Worm (Caenorhabditis elegans) whole organism, L2 larva: ENCODE data around the gene rpn-2.

ENCODE experiments used
- aly-2 ChIP-seq: fragments of 150-350 bp; optimal IDR thresholded peaks from 2 replicates; lab custom pipeline; 2014; ENCODE audit warnings: missing biosample characterization, missing genetic modification characterization
- ama-1 ChIP-seq: fragments of 150-350 bp; optimal IDR thresholded peaks from 2 replicates; lab custom pipeline; 2018; ENCODE audit warnings: inconsistent platforms
- lin-11 ChIP-seq: fragments of 150-350 bp; sonication (generic microtip); optimal IDR thresholded peaks from 2 replicates; lab custom pipeline; 2014; ENCODE audit warnings: missing biosample characterization, missing genetic modification characterization, inconsistent platforms, mixed read lengths
- mbf-1 ChIP-seq: sonication (generic microtip); optimal IDR thresholded peaks from 2 replicates; lab custom pipeline; 2017; ENCODE audit warnings: missing biosample characterization, missing genetic modification characterization
- nhr-11 ChIP-seq: fragments of 150-350 bp; optimal IDR thresholded peaks from 2 replicates; lab custom pipeline; 2014; ENCODE audit warnings: missing biosample characterization, missing genetic modification characterization
- nhr-237 ChIP-seq: fragments of 150-350 bp; optimal IDR thresholded peaks from 2 replicates; lab custom pipeline; 2014; ENCODE audit warnings: missing biosample characterization, missing genetic modification characterization
- nhr-6 ChIP-seq: fragments of 150-350 bp; optimal IDR thresholded peaks from 2 replicates; lab custom pipeline; 2014; ENCODE audit warnings: missing biosample characterization, missing genetic modification characterization
- nhr-77 ChIP-seq: fragments of 150-350 bp; optimal IDR thresholded peaks from 2 replicates; lab custom pipeline; 2014; ENCODE audit warnings: missing biosample characterization, missing genetic modification characterization
- zag-1 ChIP-seq: fragments of 150-350 bp; optimal IDR thresholded peaks from 2 replicates; lab custom pipeline; 2014; ENCODE audit warnings: missing biosample characterization, missing genetic modification characterization
- ztf-11 ChIP-seq: sonication (generic microtip); optimal IDR thresholded peaks from 2 replicates; lab custom pipeline; 2017; ENCODE audit warnings: missing biosample characterization, missing genetic modification characterization

- no peak for TF ChIP-seq mbf-1
- TF ChIP-seq nhr-237 (tag; lab: Kevin White, UChicago): no peak
- TF ChIP-seq ztf-11 (tag; lab: Kevin White, UChicago): no peak
- no peak for TF ChIP-seq ama-1
- no peak for TF ChIP-seq lin-11
- no peak for TF ChIP-seq nhr-77 (tag; lab: Kevin White, UChicago)
- no peak for TF ChIP-seq zag-1
- TF ChIP-seq nhr-11: no peak
- TF ChIP-seq nhr-6 (tag; lab: Kevin White, UChicago): no peak
- TF ChIP-seq aly-2 (tag; lab: Kevin White, UChicago): no peak
Measured at ce11 chrIII:6202440-6202839, 3.5 kb downstream of the rpn-2 start.
